Worm (Caenorhabditis elegans): ENCODE measurements around the gene plrg-1.

ce11 chrV:10784011-10784410, 23.7 kb downstream of the plrg-1 start, which contains the start of gene D1054.8:
- no peak for TF ChIP-seq dao-5 (tag; optimal IDR thresholded peaks at IDR 0.05)
- no peak for TF ChIP-seq him-1 (tag; optimal IDR thresholded peaks at IDR 0.05)

Measured in whole organism, L4/young adult.